Worm (Caenorhabditis elegans) whole organism, L3 larva: ENCODE data around the gene cyn-10.

Experiments used
- aly-2 ChIP-seq: fragments of 150-350 bp; optimal IDR thresholded peaks from 2 replicates; lab custom pipeline; 2014; ENCODE audit warnings: missing biosample characterization, missing genetic modification characterization
- ceh-28 ChIP-seq: fragments of 150-350 bp; optimal IDR thresholded peaks from 2 replicates; lab custom pipeline; 2014; ENCODE audit warnings: missing biosample characterization, missing genetic modification reagents, missing genetic modification characterization
- daf-12 ChIP-seq: fragments of 150-350 bp; optimal IDR thresholded peaks from 2 replicates; lab custom pipeline; 2014; ENCODE audit warnings: missing biosample characterization, missing genetic modification reagents, missing genetic modification characterization
- elt-2 ChIP-seq: sonication (generic microtip); optimal IDR thresholded peaks from 2 replicates; lab custom pipeline; 2016; ENCODE audit warnings: missing genetic modification reagents, mild to moderate bottlenecking, missing genetic modification characterization, missing compliant biosample characterization
- elt-3 ChIP-seq, 3 experiments: fragments of 150-350 bp in 1 of 3; sonication (generic microtip) in 2 of 3; optimal IDR thresholded peaks; 2 replicates in 2 of 3; 4 replicates in 1 of 3; lab custom pipeline; 2014 to 2017; ENCODE audit warnings: missing biosample characterization in 3 of 3, missing genetic modification characterization in 3 of 3
- fkh-2 ChIP-seq: fragments of 150-350 bp; optimal IDR thresholded peaks from 2 replicates; lab custom pipeline; 2014; ENCODE audit warnings: missing biosample characterization, missing genetic modification reagents, missing genetic modification characterization
- nfya-1 ChIP-seq: sonication (generic microtip); optimal IDR thresholded peaks from 2 replicates; lab custom pipeline; 2017; ENCODE audit warnings: missing genetic modification characterization, mild to moderate bottlenecking, missing compliant biosample characterization, antibody characterized with exemption, moderate library complexity; ENCODE audit not compliant: insufficient read depth
- nhr-23 ChIP-seq: fragments of 150-350 bp; optimal IDR thresholded peaks from 2 replicates; lab custom pipeline; 2014; ENCODE audit warnings: missing biosample characterization, missing genetic modification reagents, missing genetic modification characterization
- nhr-76 ChIP-seq: fragments of 150-350 bp; sonication (generic microtip); optimal IDR thresholded peaks from 5 replicates; lab custom pipeline; 2014; ENCODE audit warnings: missing biosample characterization, missing genetic modification characterization
- sea-2 ChIP-seq: fragments of 150-350 bp; sonication (generic microtip); optimal IDR thresholded peaks from 4 replicates; lab custom pipeline; 2014; ENCODE audit warnings: missing biosample characterization, missing genetic modification reagents, missing genetic modification characterization

Gene cyn-10

ce11 chrII:6870803-6871202 lies 42.4 kb downstream of the cyn-10 start, which contains the start of gene clhm-1:
TSS of gene clhm-1 (minus strand) at chrII:6871009.
- TF ChIP-seq daf-12 (tag; lab: Kevin White, UChicago), result no peak
- peak; percentile 17 for TF ChIP-seq nfya-1

DNA sequence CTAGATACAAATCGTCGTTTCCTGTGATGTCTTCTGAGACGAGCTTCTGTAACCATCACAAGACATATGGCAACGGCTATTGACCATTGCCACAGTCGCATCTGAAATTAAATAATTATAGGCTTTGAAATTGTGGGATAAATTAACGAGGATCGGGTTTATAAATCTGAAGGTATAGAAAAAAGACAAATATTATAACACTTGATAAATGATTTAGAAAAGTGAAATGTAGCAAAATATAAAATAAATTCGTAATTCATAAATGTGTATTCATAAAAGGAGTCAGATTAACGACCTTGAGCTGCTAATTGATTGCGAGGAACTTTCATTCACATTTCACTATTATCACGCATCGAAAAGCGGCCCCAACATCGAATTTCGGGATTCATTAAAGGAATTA lies 49.5 kb downstream of the cyn-10 start, which contains the start of gene aff-1:
Gene aff-1 (minus strand): TSS at position 101 of the 400 bp plus-strand sequence.
- TF ChIP-seq aly-2 (tag; lab: Kevin White, UChicago), result no peak
- TF ChIP-seq nhr-76, result no peak
- no peak for TF ChIP-seq nhr-23 (tag; lab: Kevin White, UChicago)
- no peak for TF ChIP-seq ceh-28 (tag; lab: Kevin White, UChicago)
- TF ChIP-seq fkh-2 (tag; lab: Kevin White, UChicago), result no peak
- TF ChIP-seq sea-2 (GFP tag; lab: Kevin White, UChicago), result no peak
- no peak for TF ChIP-seq elt-2
- TF ChIP-seq elt-3 (tag; optimal IDR thresholded peaks at IDR 0.05; lab: Kevin White, UChicago), result no peak
